Worm (Caenorhabditis elegans) whole organism, young adult: Measurements from ENCODE around the gene C28G1.2.

Experiments used
- B0035.1 ChIP-seq: sonication (generic microtip); optimal IDR thresholded peaks from 2 replicates; lab custom pipeline; 2016; ENCODE audit warnings: missing genetic modification characterization, mild to moderate bottlenecking, missing compliant biosample characterization, missing genotype, missing genetic modification reagents
- B0261.1 ChIP-seq: sonication (generic microtip); optimal IDR thresholded peaks from 2 replicates; lab custom pipeline; 2016; ENCODE audit warnings: mild to moderate bottlenecking, missing genetic modification characterization, moderate library complexity, missing compliant biosample characterization
- B0336.3 ChIP-seq: fragments of 200-800 bp; sonication (Bioruptor generic); IDR thresholded peaks from 2 replicates; pipeline ENCODE4 v1.3.6; 2022; ENCODE audit warnings: missing genetic modification characterization, missing compliant biosample characterization
- C06A6.2 ChIP-seq: fragments of 200-800 bp; sonication (Bioruptor generic); conservative IDR thresholded peaks from 2 replicates; pipeline ENCODE4 v1.3.6; 2022; ENCODE audit warnings: missing genetic modification characterization, missing compliant biosample characterization
- F33H1.4 ChIP-seq: fragments of 200-800 bp; sonication (Bioruptor generic); IDR thresholded peaks from 2 replicates; pipeline ENCODE4 v1.3.6; 2022; ENCODE audit warnings: missing genetic modification reagents, missing genetic modification characterization, missing compliant biosample characterization
- F39B2.1 ChIP-seq: fragments of 200-800 bp; sonication (Bioruptor generic); IDR thresholded peaks from 2 replicates; pipeline ENCODE4 v1.3.6; 2022; ENCODE audit warnings: missing genetic modification reagents, missing genetic modification characterization, missing compliant biosample characterization
- F52B5.7 ChIP-seq: sonication (generic microtip); optimal IDR thresholded peaks from 2 replicates; lab custom pipeline; 2016; ENCODE audit warnings: mild to moderate bottlenecking, missing genetic modification characterization, missing compliant biosample characterization
- K11D2.4 ChIP-seq: fragments of 200-800 bp; sonication (Bioruptor generic); IDR thresholded peaks from 2 replicates; pipeline ENCODE4 v1.3.6; 2022; ENCODE audit warnings: missing genetic modification reagents, missing genetic modification characterization, missing compliant biosample characterization
- K12H6.12 ChIP-seq: fragments of 200-800 bp; sonication (Bioruptor generic); optimal IDR thresholded peaks from 2 replicates; lab custom pipeline; 2018; ENCODE audit warnings: mild to moderate bottlenecking, missing genetic modification characterization, missing compliant biosample characterization
- T26A5.8 ChIP-seq: sonication (generic microtip); optimal IDR thresholded peaks from 2 replicates; lab custom pipeline; 2016; ENCODE audit warnings: missing genetic modification characterization, missing compliant biosample characterization
- atf-7 ChIP-seq: sonication (generic microtip); optimal IDR thresholded peaks from 2 replicates; lab custom pipeline; 2017; ENCODE audit warnings: mild to moderate bottlenecking, missing genetic modification characterization, missing compliant biosample characterization
- cebp-2 ChIP-seq: fragments of 200-800 bp; sonication (Bioruptor generic); IDR thresholded peaks from 2 replicates; pipeline ENCODE4 v1.3.6; 2022; ENCODE audit warnings: missing genetic modification characterization, missing compliant biosample characterization
- ceh-100 ChIP-seq: fragments of 200-800 bp; sonication (Bioruptor generic); IDR thresholded peaks from 2 replicates; pipeline ENCODE4 v1.3.6; 2022; ENCODE audit warnings: missing genetic modification reagents, missing genetic modification characterization, missing compliant biosample characterization
- ceh-27 ChIP-seq: fragments of 200-800 bp; sonication (Bioruptor generic); optimal IDR thresholded peaks from 2 replicates; lab custom pipeline; 2018; ENCODE audit warnings: mild to moderate bottlenecking, missing genetic modification characterization, moderate library complexity, missing compliant biosample characterization
- ceh-40 ChIP-seq: fragments of 200-800 bp; sonication (Bioruptor generic); IDR thresholded peaks from 2 replicates; pipeline ENCODE4 v1.3.6; 2022; ENCODE audit warnings: missing genetic modification characterization, missing compliant biosample characterization
- chd-7 ChIP-seq: sonication (generic microtip); optimal IDR thresholded peaks from 2 replicates; lab custom pipeline; 2016; ENCODE audit warnings: mild to moderate bottlenecking, missing genetic modification characterization, moderate library complexity, missing compliant biosample characterization
- dox-1 ChIP-seq: fragments of 200-800 bp; sonication (Bioruptor generic); IDR thresholded peaks from 2 replicates; pipeline ENCODE4 v1.3.6; 2022; ENCODE audit warnings: missing genetic modification reagents, missing genetic modification characterization, missing compliant biosample characterization
- egrh-3 ChIP-seq: fragments of 200-800 bp; sonication (Bioruptor generic); IDR thresholded peaks from 2 replicates; pipeline ENCODE4 v1.3.6; 2022; ENCODE audit warnings: missing genetic modification reagents, missing genetic modification characterization, missing compliant biosample characterization
- hlh-12 ChIP-seq: sonication (generic microtip); optimal IDR thresholded peaks from 2 replicates; lab custom pipeline; 2016; ENCODE audit warnings: missing genetic modification characterization, missing compliant biosample characterization
- hlh-26 ChIP-seq: fragments of 200-800 bp; sonication (Bioruptor generic); conservative IDR thresholded peaks from 2 replicates; pipeline ENCODE4 v1.3.6; 2022; ENCODE audit warnings: missing genetic modification reagents, missing genetic modification characterization, missing compliant biosample characterization
- hmg-1.2 ChIP-seq: fragments of 200-800 bp; sonication (Bioruptor generic); IDR thresholded peaks from 2 replicates; pipeline ENCODE4 v1.3.6; 2022; ENCODE audit warnings: missing genetic modification reagents, missing genetic modification characterization, missing compliant biosample characterization
- lin-35 ChIP-seq, 3 experiments: fragments of 150-350 bp in 2 of 3; sonication (generic microtip) in 1 of 3; optimal IDR thresholded peaks; 2 replicates each; lab custom pipeline; 2014 to 2018; ENCODE audit warnings: missing biosample characterization in 3 of 3, missing genetic modification characterization in 3 of 3, missing genetic modification reagents in 3 of 3
- lin-40 ChIP-seq: sonication (generic microtip); optimal IDR thresholded peaks from 2 replicates; lab custom pipeline; 2016; ENCODE audit warnings: missing genetic modification characterization, mild to moderate bottlenecking, missing compliant biosample characterization, missing genotype, missing genetic modification reagents
- lin-54 ChIP-seq: fragments of 200-800 bp; sonication (Bioruptor generic); optimal IDR thresholded peaks from 2 replicates; lab custom pipeline; 2018; ENCODE audit warnings: mild to moderate bottlenecking, missing genetic modification characterization, missing compliant biosample characterization
- lsy-27 ChIP-seq: sonication (generic microtip); optimal IDR thresholded peaks from 2 replicates; lab custom pipeline; 2017; ENCODE audit warnings: missing genetic modification characterization, mild to moderate bottlenecking, missing compliant biosample characterization, antibody characterized with exemption, missing genotype, borderline replicate concordance; ENCODE audit not compliant: insufficient read depth
- madf-3 ChIP-seq: fragments of 200-800 bp; sonication (Bioruptor generic); IDR thresholded peaks from 2 replicates; pipeline ENCODE4 v1.3.6; 2022; ENCODE audit warnings: missing genetic modification reagents, missing genetic modification characterization, missing compliant biosample characterization
- mcd-1 ChIP-seq: fragments of 200-800 bp; sonication (Bioruptor generic); IDR thresholded peaks from 2 replicates; pipeline ENCODE4 v1.3.6; 2022; ENCODE audit warnings: missing genetic modification reagents, missing genetic modification characterization, missing compliant biosample characterization
- mes-4 ChIP-seq: sonication (generic microtip); optimal IDR thresholded peaks from 2 replicates; lab custom pipeline; 2016; ENCODE audit warnings: missing genotype, missing genetic modification characterization, missing compliant biosample characterization
- nfya-1 ChIP-seq: sonication (generic microtip); optimal IDR thresholded peaks from 2 replicates; lab custom pipeline; 2017; ENCODE audit warnings: antibody characterized with exemption, missing compliant biosample characterization, missing genetic modification characterization, borderline replicate concordance; ENCODE audit not compliant: insufficient read depth
- nfya-2 ChIP-seq: fragments of 200-800 bp; sonication (Bioruptor generic); IDR thresholded peaks from 2 replicates; pipeline ENCODE4 v1.3.6; 2022; ENCODE audit warnings: missing genetic modification reagents, missing genetic modification characterization, missing compliant biosample characterization
- nfyb-1 ChIP-seq: fragments of 200-800 bp; sonication (Bioruptor generic); IDR thresholded peaks from 2 replicates; pipeline ENCODE4 v1.3.6; 2022; ENCODE audit warnings: missing genetic modification reagents, missing genetic modification characterization, missing compliant biosample characterization
- pbrm-1 ChIP-seq: fragments of 200-800 bp; sonication (Bioruptor generic); IDR thresholded peaks from 2 replicates; pipeline ENCODE4 v1.3.6; 2022; ENCODE audit warnings: missing genetic modification reagents, missing genetic modification characterization, missing compliant biosample characterization
- sdz-38 ChIP-seq: sonication (generic microtip); optimal IDR thresholded peaks from 2 replicates; lab custom pipeline; 2016; ENCODE audit warnings: missing genotype, missing genetic modification characterization, missing compliant biosample characterization
- snpc-1.3 ChIP-seq: sonication (generic microtip); optimal IDR thresholded peaks from 2 replicates; lab custom pipeline; 2017; ENCODE audit warnings: missing genetic modification characterization, mild to moderate bottlenecking, missing compliant biosample characterization, antibody characterized with exemption, moderate library complexity, missing genotype, missing genetic modification reagents; ENCODE audit not compliant: insufficient read depth
- snpc-3.4 ChIP-seq: sonication (generic microtip); optimal IDR thresholded peaks from 2 replicates; lab custom pipeline; 2017; ENCODE audit warnings: missing genetic modification characterization, mild to moderate bottlenecking, missing compliant biosample characterization, antibody characterized with exemption, moderate library complexity, missing genotype, missing genetic modification reagents
- tbx-9 ChIP-seq: sonication (generic microtip); optimal IDR thresholded peaks from 2 replicates; lab custom pipeline; 2016; ENCODE audit warnings: borderline replicate concordance, missing genetic modification characterization, inconsistent platforms, missing compliant biosample characterization
- tlf-1 ChIP-seq: fragments of 200-800 bp; sonication (Bioruptor generic); optimal IDR thresholded peaks from 2 replicates; lab custom pipeline; 2018; ENCODE audit warnings: mild to moderate bottlenecking, missing genetic modification characterization, missing compliant biosample characterization
- unc-130 ChIP-seq: sonication (generic microtip); optimal IDR thresholded peaks from 2 replicates; lab custom pipeline; 2016; ENCODE audit warnings: missing genetic modification reagents, missing genetic modification characterization, missing compliant biosample characterization
- zfh-2 ChIP-seq: fragments of 200-800 bp; sonication (Bioruptor generic); conservative IDR thresholded peaks from 2 replicates; pipeline ENCODE4 v1.3.6; 2022; ENCODE audit warnings: missing genetic modification reagents, missing genetic modification characterization, missing compliant biosample characterization
- zim-3 ChIP-seq: sonication (generic microtip); optimal IDR thresholded peaks from 2 replicates; lab custom pipeline; 2017; ENCODE audit warnings: mild to moderate bottlenecking, missing genetic modification characterization, moderate library complexity, missing compliant biosample characterization
- ztf-26 ChIP-seq: sonication (generic microtip); optimal IDR thresholded peaks from 2 replicates; lab custom pipeline; 2017; ENCODE audit warnings: missing genetic modification characterization, missing compliant biosample characterization
- ztf-28 ChIP-seq: fragments of 200-800 bp; sonication (Bioruptor generic); IDR thresholded peaks from 2 replicates; pipeline ENCODE4 v1.3.6; 2022; ENCODE audit warnings: missing genetic modification reagents, missing genetic modification characterization, missing compliant biosample characterization
- ztf-3 ChIP-seq: fragments of 200-800 bp; sonication (Bioruptor generic); optimal IDR thresholded peaks from 2 replicates; lab custom pipeline; 2018; ENCODE audit warnings: mild to moderate bottlenecking, missing genetic modification characterization, missing compliant biosample characterization
- ztf-6 ChIP-seq: fragments of 200-800 bp; sonication (Bioruptor generic); IDR thresholded peaks from 2 replicates; pipeline ENCODE4 v1.3.6; 2022; ENCODE audit warnings: missing genetic modification reagents, missing genetic modification characterization, missing compliant biosample characterization

The C28G1.2 gene

ce11 chrX:8800355-8800754 lies 35.5 kb upstream of the C28G1.2 start:
- TF ChIP-seq lin-35 (GFP tag; optimal IDR thresholded peaks at IDR 0.05; lab: Kevin White, UChicago): no peak
- no peak for TF ChIP-seq ztf-26 (tag; lab: Kevin White, UChicago)
- TF ChIP-seq, all 124 proteins: peak for 0

ce11 chrX:8800983-8801382 lies 34.8 kb upstream of the C28G1.2 start:
- TF ChIP-seq sdz-38 (tag; lab: Kevin White, UChicago) (no peak), ztf-3 (no peak), atf-7 (no peak), ztf-28 (GFP tag; lab: Robert Waterston, UW) (no peak), zim-3 (tag; lab: Kevin White, UChicago) (no peak), cebp-2 (GFP tag; lab: Robert Waterston, UW) (no peak), B0336.3 (GFP tag; lab: Robert Waterston, UW) (no peak), unc-130 (GFP tag; lab: Kevin White, UChicago) (no peak), F39B2.1 (GFP tag; lab: Robert Waterston, UW) (no peak), hlh-12 (no peak), hmg-1.2 (GFP tag; lab: Robert Waterston, UW) (no peak), K12H6.12 (tag; lab: Kevin White, UChicago) (no peak), snpc-1.3 (tag; lab: Kevin White, UChicago) (no peak), T26A5.8 (tag; lab: Kevin White, UChicago) (no peak), C06A6.2 (no peak), ceh-40 (no peak), lin-40 (tag; lab: Kevin White, UChicago) (peak; percentile 1), nfyb-1 (GFP tag; lab: Robert Waterston, UW) (0 out of 2 replicates have a peak, but pooled peaks have one; percentile 21), tbx-9 (tag; lab: Kevin White, UChicago) (no peak), hlh-26 (GFP tag; lab: Robert Waterston, UW) (no peak), dox-1 (GFP tag; lab: Robert Waterston, UW) (0 out of 2 replicates have a peak, but pooled peaks have one; percentile 9), nfya-1 (tag; lab: Kevin White, UChicago) (no peak), F52B5.7 (tag; lab: Kevin White, UChicago) (peak; percentile 24), F33H1.4 (GFP tag; lab: Robert Waterston, UW) (no peak), mes-4 (tag; lab: Kevin White, UChicago) (no peak), ceh-27 (peak; percentile 18), lin-54 (no peak), pbrm-1 (0 out of 2 replicates have a peak, but pooled peaks have one; percentile 7), mcd-1 (GFP tag; lab: Robert Waterston, UW) (0 out of 2 replicates have a peak, but pooled peaks have one; percentile 22), tlf-1 (GFP tag; lab: Kevin White, UChicago) (no peak), snpc-3.4 (tag; lab: Kevin White, UChicago) (no peak), zfh-2 (GFP tag; lab: Robert Waterston, UW) (no peak), egrh-3 (no peak), K11D2.4 (0 out of 2 replicates have a peak, but pooled peaks have one; percentile 17), ztf-6 (GFP tag; lab: Robert Waterston, UW) (no peak), B0261.1 (no peak), chd-7 (tag; lab: Kevin White, UChicago) (peak; percentile 68), ceh-100 (GFP tag; lab: Robert Waterston, UW) (no peak), lsy-27 (no peak), nfya-2 (GFP tag; lab: Robert Waterston, UW) (no peak), madf-3 (GFP tag; lab: Robert Waterston, UW) (0 out of 2 replicates have a peak, but pooled peaks have one; percentile 66), B0035.1 (no peak)
- TF ChIP-seq, all 124 proteins: peak for 10
